Fruit fly (Drosophila melanogaster): ENCODE results near the gene Ect3.

The Ect3 gene

DNA sequence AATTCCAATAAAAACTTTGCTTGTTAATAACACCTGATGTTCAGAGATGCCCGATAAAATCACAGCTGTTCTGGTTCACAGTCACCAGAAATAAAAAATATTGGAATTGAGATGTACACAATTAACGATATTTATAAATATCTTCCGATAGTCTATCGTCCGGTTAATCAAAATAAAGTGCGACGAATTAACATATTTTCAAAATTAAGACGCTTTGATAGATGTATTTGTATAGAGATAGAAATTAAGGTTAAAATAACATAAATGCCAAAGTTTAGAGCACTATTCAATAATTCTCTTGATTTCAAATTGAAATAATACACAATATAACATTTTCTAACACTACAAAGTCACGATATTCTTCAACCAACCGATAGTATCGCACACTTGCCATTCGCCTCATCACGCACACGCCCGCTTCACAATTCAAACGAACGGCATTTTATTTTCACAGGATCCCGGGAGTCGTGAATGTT lies 36.3 kb upstream of the Ect3 start, which contains the start of the genes CG3281 and aurA (continued):
- peak; percentile 10 for TF ChIP-seq CG12299 (tag; optimal IDR thresholded peaks at IDR 0.05)
- TF ChIP-seq CG30431 (GFP tag; optimal IDR thresholded peaks at IDR 0.05): no peak
- TF ChIP-seq kah (GFP tag; optimal IDR thresholded peaks at IDR 0.05): no peak
- peak; percentile 54 for TF ChIP-seq CG4820 (GFP tag; optimal IDR thresholded peaks at IDR 0.05)
- TF ChIP-seq jigr1 (GFP tag; IDR thresholded peaks at IDR 0.05): no peak
- no peak for TF ChIP-seq TFAM (GFP tag; optimal IDR thresholded peaks at IDR 0.05)
- no peak for TF ChIP-seq p53 (GFP tag; optimal IDR thresholded peaks at IDR 0.05)
- TF ChIP-seq CG16813 (GFP tag; IDR thresholded peaks at IDR 0.05; ENCODE audit: partially characterized antibody): peak; percentile 99
- TF ChIP-seq CG4424 (GFP tag; optimal IDR thresholded peaks at IDR 0.05): peak; percentile 82
- TF ChIP-seq sisA (GFP tag; IDR thresholded peaks at IDR 0.05): peak; percentile 73
- no peak for TF ChIP-seq zf30C (GFP tag; optimal IDR thresholded peaks at IDR 0.05)
- peak; percentile 44 for TF ChIP-seq CG17385 (GFP tag; optimal IDR thresholded peaks at IDR 0.05)
- peak; percentile 72 for TF ChIP-seq CG17186 (GFP tag; optimal IDR thresholded peaks at IDR 0.05)
- peak; percentile 76 for TF ChIP-seq CG9727 (GFP tag; optimal IDR thresholded peaks at IDR 0.05)
- TF ChIP-seq lbe (GFP tag; optimal IDR thresholded peaks at IDR 0.05): peak; percentile 62
- peak; percentile 94 for TF ChIP-seq CG34224 (GFP tag; IDR thresholded peaks at IDR 0.05; ENCODE audit: partially characterized antibody)
- peak; percentile 62 for TF ChIP-seq Fer1 (GFP tag; optimal IDR thresholded peaks at IDR 0.05)
- TF ChIP-seq CG13123 (GFP tag; optimal IDR thresholded peaks at IDR 0.05): peak; percentile 60
- TF ChIP-seq stwl (tag; optimal IDR thresholded peaks at IDR 0.05): peak; percentile 92
- TF ChIP-seq bcd (GFP tag; optimal IDR thresholded peaks at IDR 0.05): peak; percentile 68
- peak; percentile 46; the same call in 1 of the 2 replicates for TF ChIP-seq CG11085 (GFP tag; IDR thresholded peaks at IDR 0.05)
- TF ChIP-seq ato (GFP tag; IDR thresholded peaks at IDR 0.05; ENCODE audit: partially characterized antibody): peak; percentile 77
- no peak for TF ChIP-seq CG8359 (GFP tag; optimal IDR thresholded peaks at IDR 0.05; ENCODE audit: borderline replicate concordance)
- TF ChIP-seq CG2199 (GFP tag; IDR thresholded peaks at IDR 0.05): no peak
- TF ChIP-seq sr (GFP tag; IDR thresholded peaks at IDR 0.05): no peak
- peak; percentile 34; the same call in 1 of the 3 replicates for TF ChIP-seq CG14050 (GFP tag; IDR thresholded peaks at IDR 0.05)
- TF ChIP-seq knrl (GFP tag; IDR thresholded peaks at IDR 0.05; ENCODE audit: partially characterized antibody): peak; percentile 99
- peak; percentile 36 for TF ChIP-seq CG4282 (GFP tag; optimal IDR thresholded peaks at IDR 0.05)
- peak; percentile 48 for TF ChIP-seq CG3163 (GFP tag; optimal IDR thresholded peaks at IDR 0.05)
- TF ChIP-seq CG3407 (GFP tag; optimal IDR thresholded peaks at IDR 0.05): peak; percentile 1
- 0 out of 2 replicates have a peak, but pooled peaks have one; percentile 23 for TF ChIP-seq CG8765 (GFP tag; IDR thresholded peaks at IDR 0.05)
- TF ChIP-seq CG12769 (tag; optimal IDR thresholded peaks at IDR 0.05): no peak
- peak; percentile 26 for TF ChIP-seq D19B (GFP tag; optimal IDR thresholded peaks at IDR 0.05)
- TF ChIP-seq bowl (GFP tag; IDR thresholded peaks at IDR 0.05): no peak
- TF ChIP-seq vvl (GFP tag; IDR thresholded peaks at IDR 0.05): peak; percentile 61
- TF ChIP-seq CG34422 (GFP tag; IDR thresholded peaks at IDR 0.05): no peak; the same call in 1 of the 3 replicates
- peak; percentile 98 for TF ChIP-seq CG10267 (tag; optimal IDR thresholded peaks at IDR 0.05)
- TF ChIP-seq hth (optimal IDR thresholded peaks at IDR 0.05): no peak
- TF ChIP-seq Lim3 (GFP tag; IDR thresholded peaks at IDR 0.05): no peak
- peak; percentile 45 for TF ChIP-seq Nf-YB (GFP tag; optimal IDR thresholded peaks at IDR 0.05)
- TF ChIP-seq Mes4 (GFP tag; optimal IDR thresholded peaks at IDR 0.05): peak; percentile 36
- no peak for TF ChIP-seq pita (GFP tag; optimal IDR thresholded peaks at IDR 0.05)
- peak; percentile 68 for TF ChIP-seq Hmx (GFP tag; optimal IDR thresholded peaks at IDR 0.05)
- TF ChIP-seq pum (GFP tag; optimal IDR thresholded peaks at IDR 0.05): peak; percentile 79
- peak; percentile 28 for TF ChIP-seq Neu2 (GFP tag; optimal IDR thresholded peaks at IDR 0.05; ENCODE audit: borderline replicate concordance)
- TF ChIP-seq CG17328 (GFP tag; IDR thresholded peaks at IDR 0.05): 0 out of 2 replicates have a peak, but pooled peaks have one; percentile 5
- peak; percentile 66 for TF ChIP-seq Ptx1 (GFP tag; IDR thresholded peaks at IDR 0.05)
- peak; percentile 93 for TF ChIP-seq Bgb (GFP tag; IDR thresholded peaks at IDR 0.05; ENCODE audit: partially characterized antibody)
- no peak for TF ChIP-seq CG6854 (GFP tag; optimal IDR thresholded peaks at IDR 0.05)
- peak; percentile 72 for TF ChIP-seq tna (GFP tag; IDR thresholded peaks at IDR 0.05; ENCODE audit: partially characterized antibody)
- TF ChIP-seq Doc2 (GFP tag; IDR thresholded peaks at IDR 0.05): no peak

All from whole organism, embryonic.